Worm (Caenorhabditis elegans) whole organism, L4/young adult: ENCODE data around the gene C24D10.5.

ENCODE experiments used
- W03F9.2 ChIP-seq: fragments of 150-350 bp; optimal IDR thresholded peaks from 2 replicates; lab custom pipeline; 2014; ENCODE audit warnings: missing biosample characterization, missing genetic modification characterization
- dao-5 ChIP-seq: sonication (generic microtip); optimal IDR thresholded peaks from 2 replicates; lab custom pipeline; 2016; ENCODE audit warnings: missing genotype, missing genetic modification characterization, moderate library complexity, missing compliant biosample characterization
- him-1 ChIP-seq: sonication (generic microtip); optimal IDR thresholded peaks from 2 replicates; lab custom pipeline; 2016; ENCODE audit warnings: missing genotype, missing genetic modification reagents, missing genetic modification characterization, missing compliant biosample characterization

DNA sequence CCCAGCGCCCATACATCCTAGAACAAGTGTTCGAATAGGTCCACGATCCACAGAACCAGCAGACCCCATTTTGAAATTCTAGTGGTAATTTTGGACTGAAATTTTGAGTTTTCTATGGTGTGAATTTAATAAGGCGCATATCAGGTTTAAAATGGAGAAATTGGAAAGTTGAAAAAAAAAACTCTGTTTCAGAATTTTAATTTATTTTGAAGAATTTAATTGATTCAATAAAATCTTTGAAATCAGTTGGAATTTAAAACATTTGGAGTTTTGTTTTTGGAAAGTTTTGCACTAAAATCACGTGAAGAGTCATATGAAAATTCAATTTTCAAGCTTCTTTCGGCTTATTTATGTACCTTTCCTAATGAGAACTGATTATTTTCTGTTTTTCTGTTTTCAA is 45.6 kb downstream of the C24D10.5 start, which contains the start of gene gpa-18:
- TF ChIP-seq him-1 (no peak), dao-5 (tag; lab: Kevin White, UChicago) (no peak), W03F9.2 (tag; lab: Kevin White, UChicago) (no peak)
